Fruit fly (Drosophila melanogaster) whole organism, prepupa: Measurements from ENCODE around the gene CG44355.

Experiments used
- Blimp-1 ChIP-seq: fragments of 200-800 bp; sonication (Bioruptor generic); optimal IDR thresholded peaks from 3 replicates; lab custom pipeline; 2017; ENCODE audit warnings: missing biosample characterization, missing genetic modification characterization, mild to moderate bottlenecking, moderate library complexity, missing genetic modification reagents
- CG10631 ChIP-seq: fragments of 200-800 bp; sonication (Bioruptor generic); optimal IDR thresholded peaks from 2 replicates; lab custom pipeline; 2016; ENCODE audit warnings: missing biosample characterization, missing genetic modification characterization
- CG10669 ChIP-seq: fragments of 200-800 bp; sonication (Bioruptor generic); optimal IDR thresholded peaks from 3 replicates; lab custom pipeline; 2018; ENCODE audit warnings: missing biosample characterization, mild to moderate bottlenecking, missing genetic modification characterization, moderate library complexity
- CG11294 ChIP-seq: fragments of 200-800 bp; sonication (Bioruptor generic); IDR thresholded peaks from 2 replicates; pipeline ENCODE4 v1.3.6; 2022; ENCODE audit warnings: missing biosample characterization, missing genetic modification characterization
- CG11762 ChIP-seq: fragments of 200-800 bp; sonication (Bioruptor generic); optimal IDR thresholded peaks from 3 replicates; lab custom pipeline; 2016; ENCODE audit warnings: missing biosample characterization, missing genetic modification characterization; ENCODE audit not compliant: insufficient read depth
- CG11902 ChIP-seq: fragments of 200-800 bp; sonication (Bioruptor generic); optimal IDR thresholded peaks from 3 replicates; lab custom pipeline; 2016; ENCODE audit warnings: missing biosample characterization, missing genetic modification characterization
- CG15336 ChIP-seq: fragments of 200-800 bp; sonication (Bioruptor generic); IDR thresholded peaks from 2 replicates; pipeline ENCODE4 v1.3.6; 2022; ENCODE audit warnings: missing biosample characterization, missing genetic modification characterization
- CG1621 ChIP-seq: fragments of 200-800 bp; sonication (Bioruptor generic); optimal IDR thresholded peaks from 3 replicates; lab custom pipeline; 2018; ENCODE audit warnings: missing biosample characterization, mild to moderate bottlenecking, missing genetic modification characterization
- CG16779 ChIP-seq: fragments of 200-800 bp; sonication (Bioruptor generic); optimal IDR thresholded peaks from 3 replicates; lab custom pipeline; 2017; ENCODE audit warnings: missing biosample characterization, mild to moderate bottlenecking, missing genetic modification characterization
- CG3032 ChIP-seq: fragments of 200-800 bp; optimal IDR thresholded peaks from 2 replicates; lab custom pipeline; 2019; ENCODE audit warnings: missing biosample characterization, mild to moderate bottlenecking, missing genetic modification characterization, moderate library complexity
- CG31627 ChIP-seq: fragments of 200-800 bp; sonication (Bioruptor generic); optimal IDR thresholded peaks from 3 replicates; lab custom pipeline; 2016; ENCODE audit warnings: missing biosample characterization, missing genetic modification characterization
- CG34406 ChIP-seq: fragments of 200-800 bp; sonication (Bioruptor generic); optimal IDR thresholded peaks from 3 replicates; lab custom pipeline; 2016; ENCODE audit warnings: missing biosample characterization, missing genetic modification characterization
- CG3919 ChIP-seq: fragments of 200-800 bp; sonication (Bioruptor generic); optimal IDR thresholded peaks from 3 replicates; lab custom pipeline; 2016; ENCODE audit warnings: missing biosample characterization, missing genetic modification characterization
- CG4318 ChIP-seq: fragments of 200-800 bp; sonication (Bioruptor generic); optimal IDR thresholded peaks from 3 replicates; lab custom pipeline; 2017; ENCODE audit warnings: missing biosample characterization, mild to moderate bottlenecking, missing genetic modification characterization
- CG6163 ChIP-seq: fragments of 200-800 bp; sonication (Bioruptor generic); IDR thresholded peaks from 3 replicates; pipeline ENCODE4 v1.3.6; 2022; ENCODE audit warnings: missing biosample characterization, missing genetic modification characterization
- CG6792 ChIP-seq: fragments of 200-800 bp; sonication (Bioruptor generic); optimal IDR thresholded peaks from 3 replicates; lab custom pipeline; 2016; ENCODE audit warnings: missing biosample characterization, missing genetic modification characterization
- CG6808 ChIP-seq: fragments of 200-800 bp; sonication (Bioruptor generic); optimal IDR thresholded peaks from 3 replicates; lab custom pipeline; 2017; ENCODE audit warnings: missing biosample characterization, missing genetic modification characterization, mild to moderate bottlenecking, moderate library complexity, missing genetic modification reagents
- CG6854 ChIP-seq: fragments of 200-800 bp; sonication (Bioruptor generic); optimal IDR thresholded peaks from 2 replicates; lab custom pipeline; 2017; ENCODE audit warnings: missing biosample characterization, mild to moderate bottlenecking, missing genetic modification characterization
- CG7368 ChIP-seq: fragments of 200-800 bp; sonication (Bioruptor generic); optimal IDR thresholded peaks from 3 replicates; lab custom pipeline; 2016; ENCODE audit warnings: missing biosample characterization, missing genetic modification characterization
- CG8119 ChIP-seq: fragments of 200-800 bp; sonication (Bioruptor generic); IDR thresholded peaks from 3 replicates; pipeline ENCODE4 v1.3.6; 2022; ENCODE audit warnings: missing biosample characterization, missing genetic modification characterization
- CG8319 ChIP-seq: fragments of 200-800 bp; sonication (Bioruptor generic); optimal IDR thresholded peaks from 3 replicates; lab custom pipeline; 2016; ENCODE audit warnings: missing biosample characterization, missing genetic modification characterization
- CG8632 ChIP-seq: fragments of 200-800 bp; sonication (Bioruptor generic); optimal IDR thresholded peaks from 3 replicates; lab custom pipeline; 2016; ENCODE audit warnings: missing biosample characterization, missing genetic modification characterization
- CG9139 ChIP-seq: fragments of 200-800 bp; sonication (Bioruptor generic); optimal IDR thresholded peaks from 3 replicates; lab custom pipeline; 2017; ENCODE audit warnings: missing biosample characterization, mild to moderate bottlenecking, missing genetic modification characterization
- Eip75B ChIP-seq: fragments of 200-800 bp; sonication (Bioruptor generic); optimal IDR thresholded peaks from 3 replicates; lab custom pipeline; 2016; ENCODE audit warnings: missing biosample characterization, missing genetic modification characterization
- Eip78C ChIP-seq: fragments of 200-800 bp; sonication (Bioruptor generic); peaks from one replicate; lab custom pipeline; 2016; ENCODE audit warnings: missing biosample characterization, missing genetic modification characterization
- Eip93F ChIP-seq: fragments of 200-800 bp; sonication (Bioruptor generic); optimal IDR thresholded peaks from 2 replicates; lab custom pipeline; 2016; ENCODE audit warnings: missing biosample characterization, mild to moderate bottlenecking, missing genetic modification characterization
- Ets21C ChIP-seq: fragments of 200-800 bp; sonication (Bioruptor generic); optimal IDR thresholded peaks from 3 replicates; lab custom pipeline; 2016; ENCODE audit warnings: missing biosample characterization, missing genetic modification characterization
- Ets96B ChIP-seq: fragments of 200-800 bp; optimal IDR thresholded peaks from 2 replicates; lab custom pipeline; 2019; ENCODE audit warnings: missing biosample characterization, mild to moderate bottlenecking, missing genetic modification characterization, moderate library complexity
- Hr38 ChIP-seq: sonication (Bioruptor generic); optimal IDR thresholded peaks from 2 replicates; lab custom pipeline; 2016; ENCODE audit warnings: missing biosample characterization, missing genetic modification characterization
- Hr39 ChIP-seq: fragments of 200-800 bp; sonication (Bioruptor generic); optimal IDR thresholded peaks from 2 replicates; lab custom pipeline; 2016; ENCODE audit warnings: missing biosample characterization, missing genetic modification characterization
- Hr4 ChIP-seq: fragments of 200-800 bp; sonication (Bioruptor generic); optimal IDR thresholded peaks from 3 replicates; lab custom pipeline; 2016; ENCODE audit warnings: missing biosample characterization, missing genetic modification characterization
- Met ChIP-seq: fragments of 200-800 bp; sonication (Bioruptor generic); optimal IDR thresholded peaks from 3 replicates; lab custom pipeline; 2016; ENCODE audit warnings: missing biosample characterization, missing genetic modification characterization
- Sox14 ChIP-seq: fragments of 200-800 bp; sonication (Bioruptor generic); optimal IDR thresholded peaks from 3 replicates; lab custom pipeline; 2016; ENCODE audit warnings: missing biosample characterization, missing genetic modification characterization
- Sox15 ChIP-seq: fragments of 200-800 bp; sonication (Bioruptor generic); optimal IDR thresholded peaks from 3 replicates; lab custom pipeline; 2016; ENCODE audit warnings: missing biosample characterization, missing genetic modification characterization
- achi ChIP-seq: fragments of 200-800 bp; sonication (Bioruptor generic); optimal IDR thresholded peaks from 3 replicates; lab custom pipeline; 2016; ENCODE audit warnings: missing biosample characterization, missing genetic modification characterization
- acj6 ChIP-seq: fragments of 200-800 bp; sonication (Bioruptor generic); optimal IDR thresholded peaks from 3 replicates; lab custom pipeline; 2016; ENCODE audit warnings: missing biosample characterization, missing genetic modification characterization
- cyc ChIP-seq: fragments of 200-800 bp; sonication (Bioruptor generic); optimal IDR thresholded peaks from 3 replicates; lab custom pipeline; 2016; ENCODE audit warnings: missing biosample characterization, missing genetic modification characterization
- dsx ChIP-seq: fragments of 200-800 bp; optimal IDR thresholded peaks from 3 replicates; lab custom pipeline; 2019; ENCODE audit warnings: missing biosample characterization, mild to moderate bottlenecking, missing genetic modification characterization, moderate library complexity; ENCODE audit not compliant: poor library complexity, severe bottlenecking
- eg ChIP-seq: fragments of 200-800 bp; sonication (Bioruptor generic); IDR thresholded peaks from 3 replicates; pipeline ENCODE4 v1.3.6; 2022; ENCODE audit warnings: missing biosample characterization, missing genetic modification characterization
- fd59A ChIP-seq: fragments of 200-800 bp; sonication (Bioruptor generic); optimal IDR thresholded peaks from 2 replicates; lab custom pipeline; 2017; ENCODE audit warnings: missing biosample characterization, mild to moderate bottlenecking, missing genetic modification characterization, missing genetic modification reagents
- fd85E ChIP-seq: fragments of 200-800 bp; sonication (Bioruptor generic); optimal IDR thresholded peaks from 3 replicates; lab custom pipeline; 2016; ENCODE audit warnings: missing biosample characterization, missing genetic modification characterization
- pdm3 ChIP-seq: fragments of 200-800 bp; sonication (Bioruptor generic); optimal IDR thresholded peaks from 3 replicates; lab custom pipeline; 2016; ENCODE audit warnings: missing biosample characterization, missing genetic modification characterization
- salr ChIP-seq, 2 experiments: fragments of 200-800 bp; sonication (Bioruptor generic); optimal IDR thresholded peaks; 3 replicates each; lab custom pipeline; 2016 to 2018; ENCODE audit warnings: missing biosample characterization in 2 of 2, missing genetic modification characterization in 2 of 2, mild to moderate bottlenecking in 1 of 2
- ss ChIP-seq, 2 experiments: fragments of 200-800 bp; sonication (Bioruptor generic); optimal IDR thresholded peaks; 2 replicates in 1 of 2; 3 replicates in 1 of 2; lab custom pipeline; 2017 to 2018; ENCODE audit warnings: mild to moderate bottlenecking in 2 of 2, missing biosample characterization in 2 of 2, missing genetic modification characterization in 2 of 2, moderate library complexity in 1 of 2
- topi ChIP-seq: fragments of 200-800 bp; sonication (Bioruptor generic); optimal IDR thresholded peaks from 3 replicates; lab custom pipeline; 2016; ENCODE audit warnings: missing biosample characterization, missing genetic modification characterization
- vri ChIP-seq: fragments of 200-800 bp; sonication (Bioruptor generic); optimal IDR thresholded peaks from 3 replicates; lab custom pipeline; 2016; ENCODE audit warnings: missing biosample characterization, mild to moderate bottlenecking, missing genetic modification characterization

Gene CG44355

dm6 chr3L:12310505-12310904 lies at the start of gene CG44355:
TSS of gene CG44355 (plus strand) at chr3L:12310805.
- no peak for TF ChIP-seq Blimp-1 (GFP tag; lab: Kevin White, UChicago)
- TF ChIP-seq Sox14 (GFP tag; lab: Kevin White, UChicago): no peak
- no peak for TF ChIP-seq CG6792 (GFP tag; lab: Kevin White, UChicago)
- TF ChIP-seq fd85E (GFP tag; lab: Kevin White, UChicago): no peak
- no peak for TF ChIP-seq Sox15
- no peak for TF ChIP-seq salr (GFP tag; optimal IDR thresholded peaks at IDR 0.05; lab: Kevin White, UChicago)
- no peak for TF ChIP-seq Eip75B (GFP tag; lab: Kevin White, UChicago)
- TF ChIP-seq ss (GFP tag; optimal IDR thresholded peaks at IDR 0.05; lab: Kevin White, UChicago): no peak
- TF ChIP-seq CG11762 (GFP tag; lab: Kevin White, UChicago): no peak
- no peak for TF ChIP-seq acj6 (GFP tag; lab: Kevin White, UChicago)
- TF ChIP-seq pdm3 (GFP tag; lab: Kevin White, UChicago): no peak
- no peak for TF ChIP-seq CG10631 (GFP tag; lab: Kevin White, UChicago)
- TF ChIP-seq Eip78C: no peak
- no peak for TF ChIP-seq CG15336
- TF ChIP-seq CG3032 (tag; lab: Kevin White, UChicago): no peak

- TF ChIP-seq CG8632 (GFP tag; lab: Kevin White, UChicago) (peak; percentile 11), vri (GFP tag; lab: Kevin White, UChicago) (no peak), CG6792 (GFP tag; lab: Kevin White, UChicago) (no peak), CG7368 (GFP tag; lab: Kevin White, UChicago) (no peak), Hr38 (GFP tag; lab: Kevin White, UChicago) (no peak), CG8319 (GFP tag; lab: Kevin White, UChicago) (no peak), CG4318 (no peak), CG31627 (no peak), Met (GFP tag; lab: Kevin White, UChicago) (peak; percentile 3), salr (GFP tag; optimal IDR thresholded peaks at IDR 0.05; lab: Kevin White, UChicago) (peak in 1 of 2 experiments; percentile 69), CG6854 (GFP tag; lab: Kevin White, UChicago) (peak; percentile 70), CG16779 (tag; lab: Kevin White, UChicago) (peak; percentile 80), Eip78C (peak; percentile 65), Sox14 (GFP tag; lab: Kevin White, UChicago) (peak; percentile 18), fd59A (GFP tag; lab: Kevin White, UChicago) (peak; percentile 23), dsx (GFP tag; lab: Kevin White, UChicago) (peak; percentile 19), CG8119 (peak; percentile 87), Blimp-1 (GFP tag; lab: Kevin White, UChicago) (peak; percentile 16), pdm3 (GFP tag; lab: Kevin White, UChicago) (no peak), CG11902 (GFP tag; lab: Kevin White, UChicago) (no peak), Ets96B (tag; lab: Kevin White, UChicago) (peak; percentile 59), cyc (GFP tag; lab: Kevin White, UChicago) (no peak), CG6163 (GFP tag; lab: Robert Waterston, UW) (peak; percentile 81), Eip75B (GFP tag; lab: Kevin White, UChicago) (no peak), CG3032 (tag; lab: Kevin White, UChicago) (peak; percentile 51), Ets21C (GFP tag; lab: Kevin White, UChicago) (no peak), Sox15 (no peak), CG1621 (tag; lab: Kevin White, UChicago) (peak; percentile 11), Hr39 (GFP tag; lab: Kevin White, UChicago) (no peak), CG11294 (GFP tag; lab: Robert Waterston, UW) (peak; percentile 24; the same call in 1 of the 2 replicates), topi (GFP tag; lab: Kevin White, UChicago) (no peak), Eip93F (GFP tag; lab: Kevin White, UChicago) (peak; percentile 40), acj6 (GFP tag; lab: Kevin White, UChicago) (no peak), Hr4 (GFP tag; lab: Kevin White, UChicago) (no peak), CG34406 (GFP tag; lab: Kevin White, UChicago) (peak; percentile 11), achi (GFP tag; lab: Kevin White, UChicago) (peak; percentile 49), eg (GFP tag; lab: Robert Waterston, UW) (peak; percentile 91), CG6808 (GFP tag; lab: Kevin White, UChicago) (peak; percentile 83), CG3919 (GFP tag; lab: Kevin White, UChicago) (peak; percentile 31), CG9139 (GFP tag; lab: Kevin White, UChicago) (peak; percentile 83), CG11762 (GFP tag; lab: Kevin White, UChicago) (peak; percentile 9), CG10669 (GFP tag; lab: Kevin White, UChicago) (peak; percentile 43)
Observed at dm6 chr3L:12265526-12266342, 44.9 kb upstream of the CG44355 start.
